Worm (Caenorhabditis elegans): ENCODE measurements around the gene spdl-1.

The spdl-1 gene

ce11 chrII:7781102-7781616, at the start of gene spdl-1, which contains the start of gene snpc-1.1:
Gene spdl-1 (plus strand): TSS chrII:7781566.
Gene snpc-1.1 (minus strand): TSS chrII:7781301.
- TF ChIP-seq ceh-36 (tag; optimal IDR thresholded peaks at IDR 0.05): no peak
- TF ChIP-seq flt-1 (GFP tag; IDR thresholded peaks at IDR 0.05): no peak
- TF ChIP-seq tbx-11 (GFP tag; IDR thresholded peaks at IDR 0.05): no peak
- no peak for TF ChIP-seq ets-7 (tag; optimal IDR thresholded peaks at IDR 0.05)
- TF ChIP-seq tra-4 (tag; optimal IDR thresholded peaks at IDR 0.05): no peak
- TF ChIP-seq F13C5.2 (tag; optimal IDR thresholded peaks at IDR 0.05): no peak
- no peak for TF ChIP-seq B0310.2 (tag; optimal IDR thresholded peaks at IDR 0.05)
- no peak for TF ChIP-seq ceh-13 (GFP tag; optimal IDR thresholded peaks at IDR 0.05)
- no peak for TF ChIP-seq scrt-1 (GFP tag; IDR thresholded peaks at IDR 0.05)
- TF ChIP-seq tbx-37 (GFP tag; conservative IDR thresholded peaks at IDR 0.05): no peak
- TF ChIP-seq pes-1 (GFP tag; IDR thresholded peaks at IDR 0.05): no peak
- TF ChIP-seq ama-1 (optimal IDR thresholded peaks at IDR 0.05): no peak
- no peak for TF ChIP-seq hmg-4 (GFP tag; optimal IDR thresholded peaks at IDR 0.05)
- no peak for TF ChIP-seq hmbx-1 (tag; optimal IDR thresholded peaks at IDR 0.05)
- TF ChIP-seq aly-1 (tag; optimal IDR thresholded peaks at IDR 0.05): no peak
- no peak for TF ChIP-seq sea-1 (GFP tag; conservative IDR thresholded peaks at IDR 0.05)
- TF ChIP-seq hnd-1 (tag; optimal IDR thresholded peaks at IDR 0.05): no peak

DNA sequence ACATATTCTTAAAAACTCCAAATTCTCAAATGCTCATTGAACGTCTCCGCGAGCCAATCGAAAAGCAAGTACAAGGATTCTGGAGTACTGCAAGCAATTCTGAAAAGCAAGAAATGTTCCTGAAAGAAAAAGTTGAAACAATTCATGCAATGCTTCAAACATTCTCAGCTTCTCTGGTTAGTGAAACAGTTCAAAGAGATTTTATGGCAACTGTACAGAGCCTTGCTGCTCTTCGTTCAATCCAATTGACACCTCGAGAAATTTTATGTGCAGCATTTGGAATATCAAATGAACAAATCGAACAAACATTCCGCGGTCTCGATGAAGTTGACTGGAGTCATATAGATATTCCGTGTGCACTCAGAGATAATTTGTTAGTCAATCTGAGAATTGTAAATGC, 44.6 kb upstream of the spdl-1 start:
- TF ChIP-seq aly-1 (tag; optimal IDR thresholded peaks at IDR 0.05) (no peak), hmg-4 (GFP tag; optimal IDR thresholded peaks at IDR 0.05) (no peak)

ce11 chrII:7753500-7753899, 27.9 kb upstream of the spdl-1 start, which contains the start of gene trx-1:
Gene trx-1 (minus strand): TSS chrII:7753600.
- TF ChIP-seq ceh-13 (GFP tag; optimal IDR thresholded peaks at IDR 0.05): no peak
- no peak for TF ChIP-seq sea-1 (GFP tag; conservative IDR thresholded peaks at IDR 0.05)

- TF ChIP-seq sea-1 (GFP tag; conservative IDR thresholded peaks at IDR 0.05): no peak
- no peak for TF ChIP-seq aly-1 (tag; optimal IDR thresholded peaks at IDR 0.05)
- TF ChIP-seq hmg-4 (GFP tag; optimal IDR thresholded peaks at IDR 0.05): no peak
Measured at ce11 chrII:7755116-7755571, 26.2 kb upstream of the spdl-1 start, which contains the start of the genes B0228.6 and B0228.1. Gene B0228.6 (minus strand): TSS chrII:7755166. Gene B0228.1 (plus strand): TSS chrII:7755343.

DNA sequence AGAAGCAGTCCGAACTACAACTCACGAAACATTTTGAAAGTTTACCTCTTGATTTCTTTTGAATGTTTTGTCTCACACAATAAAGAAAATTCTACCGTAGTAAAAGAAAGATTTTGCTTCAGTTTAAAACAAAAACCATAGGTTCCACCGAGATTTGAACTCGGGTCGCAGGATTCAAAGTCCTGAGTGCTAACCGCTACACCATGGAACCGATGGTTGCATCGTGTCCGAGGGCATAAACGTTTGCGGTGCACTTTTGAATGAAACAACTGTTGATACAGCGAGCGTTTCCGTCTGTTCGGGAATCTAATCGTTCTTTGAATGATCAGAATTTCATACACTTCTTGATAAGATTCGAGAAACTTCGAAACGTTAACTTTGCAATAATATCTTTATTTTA, 24.6 kb upstream of the spdl-1 start:
- no peak for TF ChIP-seq ama-1 (optimal IDR thresholded peaks at IDR 0.05)
- TF ChIP-seq flt-1 (GFP tag; IDR thresholded peaks at IDR 0.05): peak; percentile 52
- TF ChIP-seq sea-1 (GFP tag; conservative IDR thresholded peaks at IDR 0.05): peak; percentile 78
- peak; percentile 50; the same call in 1 of the 2 replicates for TF ChIP-seq tbx-37 (GFP tag; conservative IDR thresholded peaks at IDR 0.05)
- peak; percentile 20 for TF ChIP-seq hnd-1 (tag; optimal IDR thresholded peaks at IDR 0.05)
- no peak for TF ChIP-seq B0310.2 (tag; optimal IDR thresholded peaks at IDR 0.05)
- TF ChIP-seq tbx-11 (GFP tag; IDR thresholded peaks at IDR 0.05): peak; percentile 64
- no peak for TF ChIP-seq ceh-36 (tag; optimal IDR thresholded peaks at IDR 0.05)
- TF ChIP-seq aly-1 (tag; optimal IDR thresholded peaks at IDR 0.05): no peak
- TF ChIP-seq tra-4 (tag; optimal IDR thresholded peaks at IDR 0.05): no peak
- TF ChIP-seq F13C5.2 (tag; optimal IDR thresholded peaks at IDR 0.05): no peak
- TF ChIP-seq scrt-1 (GFP tag; IDR thresholded peaks at IDR 0.05): peak; percentile 69
- TF ChIP-seq pes-1 (GFP tag; IDR thresholded peaks at IDR 0.05): no peak
- no peak for TF ChIP-seq hmg-4 (GFP tag; optimal IDR thresholded peaks at IDR 0.05)
- TF ChIP-seq hmbx-1 (tag; optimal IDR thresholded peaks at IDR 0.05): no peak
- TF ChIP-seq ceh-13 (GFP tag; optimal IDR thresholded peaks at IDR 0.05): peak; percentile 45

- no peak for TF ChIP-seq pes-1 (GFP tag; IDR thresholded peaks at IDR 0.05)
- TF ChIP-seq ceh-36 (tag; optimal IDR thresholded peaks at IDR 0.05): no peak
- TF ChIP-seq ama-1 (optimal IDR thresholded peaks at IDR 0.05): no peak
- TF ChIP-seq tbx-11 (GFP tag; IDR thresholded peaks at IDR 0.05): no peak
- no peak for TF ChIP-seq ets-7 (tag; optimal IDR thresholded peaks at IDR 0.05)
- TF ChIP-seq aly-1 (tag; optimal IDR thresholded peaks at IDR 0.05): no peak
- no peak for TF ChIP-seq tra-4 (tag; optimal IDR thresholded peaks at IDR 0.05)
- TF ChIP-seq sea-1 (GFP tag; conservative IDR thresholded peaks at IDR 0.05): no peak
- no peak for TF ChIP-seq B0310.2 (tag; optimal IDR thresholded peaks at IDR 0.05)
- TF ChIP-seq scrt-1 (GFP tag; IDR thresholded peaks at IDR 0.05): no peak
- TF ChIP-seq F13C5.2 (tag; optimal IDR thresholded peaks at IDR 0.05): no peak
- TF ChIP-seq hmbx-1 (tag; optimal IDR thresholded peaks at IDR 0.05): no peak
Measured at ce11 chrII:7758397-7759135, 22.8 kb upstream of the spdl-1 start, which contains the start of gene B0228.7. Gene B0228.7 (minus strand): TSS chrII:7759023.

DNA sequence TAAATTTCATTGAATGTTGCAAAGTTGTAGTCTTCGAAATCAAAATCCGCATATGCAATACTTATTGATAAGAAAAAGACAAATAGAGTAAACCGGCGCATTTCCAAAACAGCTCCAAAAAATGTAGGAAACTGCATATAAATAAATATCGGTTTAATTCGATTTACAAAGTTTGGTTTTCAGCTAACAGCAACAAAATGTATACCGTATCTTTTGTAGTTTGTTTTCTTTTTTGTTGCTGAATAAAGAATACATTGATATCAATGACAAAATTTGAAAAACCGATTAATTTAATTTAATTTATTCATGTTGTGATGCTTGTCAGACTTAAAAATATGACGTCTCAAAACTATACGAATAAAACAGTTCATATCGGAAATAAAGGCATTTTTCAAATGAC, 19.9 kb upstream of the spdl-1 start, which contains the start of gene B0228.8:
B0228.8 (minus strand) TSS at position 101 of the 400 bp plus-strand sequence.
- TF ChIP-seq pes-1 (GFP tag; IDR thresholded peaks at IDR 0.05): no peak

ce11 chrII:7763569-7763968, 17.8 kb upstream of the spdl-1 start, which contains the start of gene B0228.9:
Gene B0228.9 (minus strand): TSS chrII:7763669.
- TF ChIP-seq hmg-4 (GFP tag; optimal IDR thresholded peaks at IDR 0.05) (no peak), aly-1 (tag; optimal IDR thresholded peaks at IDR 0.05) (no peak), tra-4 (tag; optimal IDR thresholded peaks at IDR 0.05) (no peak), ceh-13 (GFP tag; optimal IDR thresholded peaks at IDR 0.05) (no peak), pes-1 (GFP tag; IDR thresholded peaks at IDR 0.05) (no peak), ama-1 (optimal IDR thresholded peaks at IDR 0.05) (no peak), ceh-36 (tag; optimal IDR thresholded peaks at IDR 0.05) (no peak), F13C5.2 (tag; optimal IDR thresholded peaks at IDR 0.05) (no peak), hmbx-1 (tag; optimal IDR thresholded peaks at IDR 0.05) (no peak), tbx-11 (GFP tag; IDR thresholded peaks at IDR 0.05) (no peak)

Data from whole organism, early embryonic.